Fruit fly (Drosophila melanogaster) whole organism, adult: ENCODE results near the gene in.

ENCODE experiments used
- CG11617 ChIP-seq: fragments of 200-800 bp; sonication (Bioruptor generic); optimal IDR thresholded peaks from 2 replicates; lab custom pipeline; 2017; ENCODE audit warnings: mild to moderate bottlenecking, missing biosample characterization, missing genetic modification reagents, missing genetic modification characterization
- CG1620 ChIP-seq: fragments of 200-800 bp; sonication (Bioruptor generic); optimal IDR thresholded peaks from 2 replicates; lab custom pipeline; 2016; ENCODE audit warnings: missing biosample characterization, missing genetic modification characterization
- CG7045 ChIP-seq: fragments of 200-800 bp; sonication (Bioruptor generic); optimal IDR thresholded peaks from 2 replicates; lab custom pipeline; 2017; ENCODE audit warnings: missing biosample characterization, mild to moderate bottlenecking, missing genetic modification characterization
- Crg-1 ChIP-seq: fragments of 200-800 bp; sonication (Bioruptor generic); optimal IDR thresholded peaks from 2 replicates; lab custom pipeline; 2016; ENCODE audit warnings: missing biosample characterization, missing genetic modification characterization
- Mnt ChIP-seq: fragments of 200-800 bp; sonication (Bioruptor generic); optimal IDR thresholded peaks from 2 replicates; lab custom pipeline; 2016; ENCODE audit warnings: missing biosample characterization, mild to moderate bottlenecking, missing genetic modification characterization
- cnc ChIP-seq, 2 experiments: fragments of >200 bp; optimal IDR thresholded peaks; 2 replicates each; lab custom pipeline; 2017

DNA sequence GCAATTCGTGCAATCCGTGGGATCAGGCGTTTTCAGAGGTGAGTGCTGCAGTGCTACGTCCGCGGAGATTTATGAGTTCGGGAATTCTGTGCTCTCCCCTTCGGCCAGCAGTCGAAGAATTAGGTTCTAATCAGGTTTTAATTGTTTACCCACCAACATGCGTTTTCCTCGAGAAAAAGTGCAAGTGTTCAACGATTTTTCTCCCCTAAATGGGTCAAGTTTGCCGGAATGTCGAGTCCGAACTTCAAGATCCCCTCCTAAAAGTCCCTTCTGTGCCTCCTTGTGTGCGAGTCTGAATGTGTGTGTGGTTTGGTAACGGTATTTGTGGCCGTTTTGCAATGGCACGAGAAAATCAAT, 9.5 kb downstream of the in start:
- TF ChIP-seq Mnt (GFP tag; lab: Kevin White, UChicago) (no peak), CG1620 (GFP tag; lab: Kevin White, UChicago) (no peak), CG7045 (GFP tag; lab: Kevin White, UChicago) (no peak), Crg-1 (GFP tag; lab: Kevin White, UChicago) (no peak), cnc (optimal IDR thresholded peaks at IDR 0.05; lab: Kevin White, UChicago) (no peak), CG11617 (no peak)
